Worm (Caenorhabditis elegans): ENCODE results near the gene F54F11.1.

The F54F11.1 gene

DNA sequence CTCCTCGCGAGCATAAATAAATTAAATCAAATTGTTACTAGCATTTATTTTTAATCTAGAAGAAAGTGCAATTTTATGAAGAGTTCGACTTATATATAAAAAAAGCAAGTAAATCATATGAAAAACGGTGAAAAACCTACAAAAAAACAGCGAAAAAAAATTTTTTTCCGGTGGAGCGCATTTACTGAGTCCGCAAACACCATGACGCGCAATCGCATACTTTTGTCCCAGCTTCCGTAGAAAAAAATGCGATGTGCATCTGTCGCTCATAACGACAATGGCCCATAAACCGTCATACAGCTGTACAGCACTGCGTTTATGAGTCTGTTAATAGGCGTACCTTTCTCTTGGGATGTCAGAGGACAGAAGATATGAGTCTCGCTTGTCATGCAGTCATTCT is 26.5 kb upstream of the F54F11.1 start (continued):
- TF ChIP-seq snu-23 (GFP tag; optimal IDR thresholded peaks at IDR 0.05) (peak; percentile 77), lin-35 (GFP tag; optimal IDR thresholded peaks at IDR 0.05) (peak; percentile 70 to 73), dpl-1 (GFP tag; optimal IDR thresholded peaks at IDR 0.05) (peak; percentile 65 to 79 (median 73)), swsn-7 (tag; optimal IDR thresholded peaks at IDR 0.05) (peak; percentile 58), tlp-1 (tag; optimal IDR thresholded peaks at IDR 0.05) (no peak), dsc-1 (tag; optimal IDR thresholded peaks at IDR 0.05) (peak; percentile 64), elt-3 (tag; optimal IDR thresholded peaks at IDR 0.05) (no peak), lin-15B (tag; optimal IDR thresholded peaks at IDR 0.05) (peak; percentile 69), unc-62 (GFP tag; optimal IDR thresholded peaks at IDR 0.05) (no peak), snpc-4 (tag; optimal IDR thresholded peaks at IDR 0.05) (peak; percentile 53), efl-3 (GFP tag; optimal IDR thresholded peaks at IDR 0.05) (no peak), mdl-1 (tag; optimal IDR thresholded peaks at IDR 0.05) (no peak), ceh-88 (GFP tag; IDR thresholded peaks at IDR 0.05) (no peak), tbx-2 (tag; optimal IDR thresholded peaks at IDR 0.05) (peak; percentile 60), lin-14 (GFP tag; optimal IDR thresholded peaks at IDR 0.05) (peak; percentile 50), unc-86 (tag; optimal IDR thresholded peaks at IDR 0.05) (peak; percentile 33), Y116A8C.19 (tag; optimal IDR thresholded peaks at IDR 0.05; ENCODE audit: borderline replicate concordance) (no peak), ama-1 (optimal IDR thresholded peaks at IDR 0.05) (peak; percentile 4), ceh-8 (GFP tag; optimal IDR thresholded peaks at IDR 0.05) (no peak), mef-2 (tag; optimal IDR thresholded peaks at IDR 0.05) (no peak), pax-3 (tag; optimal IDR thresholded peaks at IDR 0.05) (no peak), blmp-1 (tag; optimal IDR thresholded peaks at IDR 0.05) (peak; percentile 36), nhr-47 (tag; optimal IDR thresholded peaks at IDR 0.05) (peak; percentile 76), alr-1 (tag; optimal IDR thresholded peaks at IDR 0.05; ENCODE audit: borderline replicate concordance) (no peak), C16A3.4 (tag; optimal IDR thresholded peaks at IDR 0.05) (peak; percentile 40), hlh-4 (tag; optimal IDR thresholded peaks at IDR 0.05) (no peak), ztf-4 (tag; optimal IDR thresholded peaks at IDR 0.05) (no peak), skn-1 (tag; optimal IDR thresholded peaks at IDR 0.05) (peak; percentile 41), sox-4 (tag; optimal IDR thresholded peaks at IDR 0.05) (no peak), nhr-90 (tag; optimal IDR thresholded peaks at IDR 0.05; ENCODE audit: poor library complexity) (peak; percentile 58), efl-1 (optimal IDR thresholded peaks at IDR 0.05) (peak; percentile 73), efl-1 (GFP tag; optimal IDR thresholded peaks at IDR 0.05 in 1 of 2) (peak; percentile 74 to 97), nhr-85 (tag) (peak; percentile 85), lsy-2 (tag; optimal IDR thresholded peaks at IDR 0.05) (peak; percentile 64 to 75)

DNA sequence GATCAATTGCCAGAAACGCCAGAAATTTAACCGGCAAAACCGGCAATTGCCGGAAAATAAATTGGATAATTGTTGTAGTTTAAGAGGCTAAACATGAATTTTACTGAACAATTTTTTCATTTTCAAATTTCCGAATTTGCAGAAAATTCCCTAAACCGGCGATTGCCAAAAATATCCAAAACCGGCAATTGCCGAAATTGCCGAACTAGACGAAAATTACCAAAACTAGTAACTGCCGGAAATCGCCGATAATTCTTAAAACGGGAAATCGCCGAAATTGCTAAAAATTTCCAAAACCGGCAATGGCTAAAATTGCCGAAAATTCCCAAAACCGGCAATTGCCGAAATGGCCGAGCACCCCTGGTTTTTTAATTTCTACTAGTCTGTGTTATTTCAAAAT is 24.3 kb upstream of the F54F11.1 start:
- TF ChIP-seq efl-1 (optimal IDR thresholded peaks at IDR 0.05) (no peak), efl-1 (GFP tag; optimal IDR thresholded peaks at IDR 0.05 in 1 of 2) (peak in 1 of 2 experiments; percentile 65), aha-1 (tag; optimal IDR thresholded peaks at IDR 0.05) (no peak)

DNA sequence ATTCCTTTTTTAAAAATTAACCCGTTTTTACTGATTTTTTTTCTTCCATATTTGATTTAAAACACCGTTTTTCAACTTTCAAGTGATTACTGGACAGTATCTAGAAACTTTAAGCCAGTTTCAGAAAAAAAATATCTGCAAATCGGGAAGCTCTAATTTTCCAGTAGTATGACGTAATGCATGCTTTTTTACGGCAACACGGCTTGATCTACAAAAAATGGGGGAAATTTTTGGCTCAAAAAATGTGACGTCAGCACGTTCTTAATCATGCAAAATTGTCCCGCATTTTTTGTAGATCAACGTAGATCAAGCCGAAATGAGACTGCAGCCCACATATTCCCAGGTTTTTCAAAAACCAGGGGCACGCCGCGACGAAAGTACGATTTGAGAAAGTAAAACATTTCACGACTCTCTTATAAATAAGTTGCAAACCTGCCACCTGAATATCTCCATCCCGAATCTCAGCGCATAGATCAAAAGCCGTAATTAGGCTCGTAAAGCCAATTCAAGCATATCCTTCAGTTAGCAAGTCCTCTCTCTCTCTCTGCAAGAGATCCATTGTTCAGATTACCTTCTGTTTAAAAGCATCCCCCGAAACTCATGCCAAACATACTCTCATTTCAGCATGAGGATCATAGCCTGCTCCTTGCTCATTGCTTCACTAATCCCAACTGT is 21.8 kb upstream of the F54F11.1 start, which contains the start of gene E01G4.6:
Gene E01G4.6, plus strand, starts transcription at position 625 of the 675 bp plus-strand sequence.
- TF ChIP-seq nhr-76 (tag; optimal IDR thresholded peaks at IDR 0.05): no peak
- TF ChIP-seq efl-1 (optimal IDR thresholded peaks at IDR 0.05): no peak
- TF ChIP-seq efl-1 (GFP tag; optimal IDR thresholded peaks at IDR 0.05 in 1 of 2): peak in 1 of 2 experiments; percentile 70

DNA sequence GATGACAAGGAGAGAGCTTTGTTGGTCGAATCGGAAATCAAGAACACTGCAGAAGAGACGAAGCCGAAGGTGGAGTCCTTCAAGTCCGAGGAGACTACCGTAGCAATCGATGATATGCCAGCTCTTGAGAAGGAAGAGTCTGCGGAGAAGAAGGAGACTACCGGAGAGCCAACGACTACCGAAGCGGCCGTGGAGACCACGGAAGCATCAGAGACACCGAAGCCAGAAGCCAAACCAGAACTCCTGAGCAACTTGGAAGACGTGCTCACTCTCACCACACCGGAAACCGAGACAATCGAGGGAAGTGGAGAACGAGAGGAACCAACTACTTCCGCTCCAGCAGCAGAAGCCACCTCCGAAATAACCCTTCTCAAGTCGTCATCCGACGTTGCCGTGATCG is 19.6 kb upstream of the F54F11.1 start:
- TF ChIP-seq efl-1 (optimal IDR thresholded peaks at IDR 0.05) (no peak), efl-1 (GFP tag; optimal IDR thresholded peaks at IDR 0.05 in 1 of 2) (peak in 1 of 2 experiments; percentile 21), Y116A8C.19 (tag; optimal IDR thresholded peaks at IDR 0.05; ENCODE audit: borderline replicate concordance) (no peak)
